Worm (Caenorhabditis elegans) whole organism, L1 larva: Measurements from ENCODE around the gene rps-5.

Source experiments
- F16B12.6 ChIP-seq: fragments of 150-350 bp; optimal IDR thresholded peaks from 2 replicates; lab custom pipeline; 2014; ENCODE audit warnings: missing biosample characterization, missing genetic modification characterization
- Y116A8C.19 ChIP-seq: sonication (generic microtip); optimal IDR thresholded peaks from 2 replicates; lab custom pipeline; 2016; ENCODE audit warnings: missing compliant biosample characterization, missing genetic modification characterization, borderline replicate concordance
- aha-1 ChIP-seq: fragments of 150-350 bp; optimal IDR thresholded peaks from 2 replicates; lab custom pipeline; 2014; ENCODE audit warnings: missing biosample characterization, missing genetic modification characterization
- alr-1 ChIP-seq: fragments of 200-800 bp; sonication (Bioruptor generic); optimal IDR thresholded peaks from 2 replicates; lab custom pipeline; 2018; ENCODE audit warnings: borderline replicate concordance, mild to moderate bottlenecking, missing genetic modification characterization, missing compliant biosample characterization
- aly-2 ChIP-seq: fragments of 150-350 bp; optimal IDR thresholded peaks from 2 replicates; lab custom pipeline; 2014; ENCODE audit warnings: missing biosample characterization, missing genetic modification characterization
- ceh-88 ChIP-seq: fragments of 200-800 bp; sonication (Bioruptor generic); IDR thresholded peaks from 2 replicates; pipeline ENCODE4 v1.3.6; 2022; ENCODE audit warnings: missing genetic modification characterization, missing compliant biosample characterization
- ceh-90 ChIP-seq: sonication (generic microtip); optimal IDR thresholded peaks from 2 replicates; lab custom pipeline; 2016; ENCODE audit warnings: missing genetic modification characterization, missing compliant biosample characterization
- efl-1 ChIP-seq, 4 experiments: fragments of 150-350 bp; optimal IDR thresholded peaks in 3 of 4; peaks in 1 of 4; 1 replicate in 1 of 4; 2 replicates in 3 of 4; lab custom pipeline; 2014; ENCODE audit warnings: missing biosample characterization in 2 of 4, missing genetic modification characterization in 2 of 4, missing genetic modification reagents in 2 of 4
- fkh-8 ChIP-seq: sonication (generic microtip); optimal IDR thresholded peaks from 2 replicates; lab custom pipeline; 2016; ENCODE audit warnings: mild to moderate bottlenecking, missing genetic modification characterization, missing compliant biosample characterization
- fos-1 ChIP-seq: fragments of 150-350 bp; optimal IDR thresholded peaks from 2 replicates; lab custom pipeline; 2014; ENCODE audit warnings: missing biosample characterization, missing genetic modification characterization
- hlh-17 ChIP-seq: fragments of 200-800 bp; sonication (Bioruptor generic); optimal IDR thresholded peaks from 2 replicates; lab custom pipeline; 2018; ENCODE audit warnings: missing genetic modification characterization, mild to moderate bottlenecking, missing compliant biosample characterization, moderate library complexity, borderline replicate concordance
- hlh-4 ChIP-seq: sonication (generic microtip); optimal IDR thresholded peaks from 2 replicates; lab custom pipeline; 2016; ENCODE audit warnings: mild to moderate bottlenecking, missing genetic modification characterization, missing compliant biosample characterization
- hpl-2 ChIP-seq: fragments of 150-350 bp; optimal IDR thresholded peaks from 2 replicates; lab custom pipeline; 2014; ENCODE audit warnings: missing biosample characterization, missing genetic modification reagents, missing genetic modification characterization
- lir-3 ChIP-seq: sonication (generic microtip); optimal IDR thresholded peaks from 2 replicates; lab custom pipeline; 2016; ENCODE audit warnings: mild to moderate bottlenecking, missing genetic modification characterization, moderate library complexity, missing compliant biosample characterization; ENCODE audit not compliant: poor library complexity
- lsy-2 ChIP-seq, 2 experiments: fragments of 150-350 bp; optimal IDR thresholded peaks; 2 replicates each; lab custom pipeline; 2014; ENCODE audit warnings: missing biosample characterization in 2 of 2, missing genetic modification characterization in 2 of 2
- mab-9 ChIP-seq: fragments of 200-800 bp; sonication (Bioruptor generic); IDR thresholded peaks from 2 replicates; pipeline ENCODE4 v1.3.6; 2022; ENCODE audit warnings: missing genetic modification reagents, missing genetic modification characterization, missing compliant biosample characterization
- mdl-1 ChIP-seq, 2 experiments: fragments of 150-350 bp; optimal IDR thresholded peaks; 2 replicates each; lab custom pipeline; 2014 to 2017; ENCODE audit warnings: missing biosample characterization in 2 of 2, missing genetic modification characterization in 2 of 2, inconsistent platforms in 1 of 2
- nhr-11 ChIP-seq: fragments of 150-350 bp; optimal IDR thresholded peaks from 2 replicates; lab custom pipeline; 2014; ENCODE audit warnings: missing biosample characterization, missing genetic modification characterization
- nhr-19 ChIP-seq: fragments of 200-800 bp; sonication (Bioruptor generic); conservative IDR thresholded peaks from 2 replicates; pipeline ENCODE4 v1.3.6; 2022; ENCODE audit warnings: missing genetic modification characterization, missing compliant biosample characterization
- nhr-20 ChIP-seq: sonication (generic microtip); optimal IDR thresholded peaks from 2 replicates; lab custom pipeline; 2016; ENCODE audit warnings: mild to moderate bottlenecking, missing genetic modification characterization, missing compliant biosample characterization
- nhr-47 ChIP-seq: sonication (generic microtip); optimal IDR thresholded peaks from 2 replicates; lab custom pipeline; 2016; ENCODE audit warnings: mild to moderate bottlenecking, missing genetic modification characterization, moderate library complexity, missing compliant biosample characterization
- nhr-71 ChIP-seq: sonication (generic microtip); optimal IDR thresholded peaks from 2 replicates; lab custom pipeline; 2016; ENCODE audit warnings: mild to moderate bottlenecking, missing genetic modification characterization, moderate library complexity, missing compliant biosample characterization
- nhr-77 ChIP-seq: fragments of 150-350 bp; optimal IDR thresholded peaks from 2 replicates; lab custom pipeline; 2014; ENCODE audit warnings: missing biosample characterization, missing genetic modification characterization
- pqm-1 ChIP-seq: sonication (generic microtip); optimal IDR thresholded peaks from 3 replicates; lab custom pipeline; 2017; ENCODE audit warnings: missing biosample characterization, missing genetic modification characterization
- rnt-1 ChIP-seq: sonication (generic microtip); optimal IDR thresholded peaks from 2 replicates; lab custom pipeline; 2016; ENCODE audit warnings: mild to moderate bottlenecking, missing genetic modification characterization, moderate library complexity, missing compliant biosample characterization
- skn-1 ChIP-seq: fragments of 150-350 bp; optimal IDR thresholded peaks from 2 replicates; lab custom pipeline; 2014; ENCODE audit warnings: missing biosample characterization, missing genetic modification characterization
- snu-23 ChIP-seq: sonication (generic microtip); optimal IDR thresholded peaks from 2 replicates; lab custom pipeline; 2016; ENCODE audit warnings: missing genetic modification characterization, missing compliant biosample characterization
- swsn-7 ChIP-seq: sonication (generic microtip); optimal IDR thresholded peaks from 2 replicates; lab custom pipeline; 2016; ENCODE audit warnings: missing genetic modification characterization, missing compliant biosample characterization
- unc-130 ChIP-seq: fragments of 150-350 bp; optimal IDR thresholded peaks from 2 replicates; lab custom pipeline; 2017; ENCODE audit warnings: missing biosample characterization, missing genetic modification characterization, inconsistent platforms
- zag-1 ChIP-seq: fragments of 150-350 bp; optimal IDR thresholded peaks from 2 replicates; lab custom pipeline; 2014; ENCODE audit warnings: missing biosample characterization, missing genetic modification characterization
- zip-4 ChIP-seq: fragments of 200-800 bp; sonication (Bioruptor generic); optimal IDR thresholded peaks from 2 replicates; lab custom pipeline; 2018; ENCODE audit warnings: mild to moderate bottlenecking, missing genetic modification characterization, moderate library complexity, missing compliant biosample characterization
- ztf-4 ChIP-seq: fragments of 150-350 bp; optimal IDR thresholded peaks from 2 replicates; lab custom pipeline; 2014; ENCODE audit warnings: missing biosample characterization, missing genetic modification characterization

The rps-5 gene

ce11 chrIV:11062984-11063613 lies 47.7 kb downstream of the rps-5 start:
- TF ChIP-seq ztf-4 (peak; percentile 35), aly-2 (tag; lab: Kevin White, UChicago) (no peak), zag-1 (tag; lab: Kevin White, UChicago) (no peak), mdl-1 (tag; optimal IDR thresholded peaks at IDR 0.05; lab: Kevin White, UChicago) (no peak), rnt-1 (tag; lab: Kevin White, UChicago) (peak; percentile 35), nhr-19 (GFP tag; lab: Robert Waterston, UW) (peak; percentile 28; the same call in 1 of the 2 replicates), aha-1 (tag; lab: Kevin White, UChicago) (no peak), pqm-1 (no peak), efl-1 (optimal IDR thresholded peaks at IDR 0.05; lab: Kevin White, UChicago) (no peak), efl-1 (GFP tag; optimal IDR thresholded peaks at IDR 0.05 in 1 of 2; lab: Kevin White, UChicago) (peak in 1 of 2 experiments; percentile 14), lsy-2 (tag; optimal IDR thresholded peaks at IDR 0.05; lab: Kevin White, UChicago) (peak; percentile 43 to 47), mab-9 (no peak), snu-23 (GFP tag; lab: Kevin White, UChicago) (peak; percentile 18), fos-1 (tag; lab: Kevin White, UChicago) (no peak), Y116A8C.19 (tag; lab: Kevin White, UChicago) (no peak), hlh-4 (no peak), nhr-77 (tag; lab: Kevin White, UChicago) (no peak), lir-3 (tag; lab: Kevin White, UChicago) (no peak), F16B12.6 (no peak), hlh-17 (GFP tag; lab: Kevin White, UChicago) (no peak), ceh-88 (GFP tag; lab: Robert Waterston, UW) (no peak), swsn-7 (peak; percentile 17), fkh-8 (tag; lab: Kevin White, UChicago) (no peak), skn-1 (tag; lab: Kevin White, UChicago) (no peak), nhr-20 (tag; lab: Kevin White, UChicago) (peak; percentile 7), zip-4 (GFP tag; lab: Kevin White, UChicago) (no peak), alr-1 (tag; lab: Kevin White, UChicago) (no peak), nhr-11 (tag; lab: Kevin White, UChicago) (peak; percentile 2), hpl-2 (GFP tag; lab: Kevin White, UChicago) (no peak), nhr-47 (tag; lab: Kevin White, UChicago) (no peak), nhr-71 (tag; lab: Kevin White, UChicago) (peak; percentile 70), ceh-90 (no peak), unc-130 (tag; lab: Kevin White, UChicago) (no peak)
